Worm (Caenorhabditis elegans) whole organism, L2 larva: ENCODE data around the gene srlf-26.

Source experiments
- alr-1 ChIP-seq: fragments of 150-350 bp; optimal IDR thresholded peaks from 2 replicates; lab custom pipeline; 2014; ENCODE audit warnings: missing biosample characterization, missing genetic modification characterization
- ceh-16 ChIP-seq: fragments of 150-350 bp; optimal IDR thresholded peaks from 2 replicates; lab custom pipeline; 2014; ENCODE audit warnings: missing biosample characterization, missing genetic modification characterization
- egl-27 ChIP-seq: sonication (generic microtip); optimal IDR thresholded peaks from 3 replicates; lab custom pipeline; 2017; ENCODE audit warnings: missing biosample characterization, missing genetic modification reagents, missing genetic modification characterization
- elt-1 ChIP-seq: fragments of 150-350 bp; optimal IDR thresholded peaks from 2 replicates; lab custom pipeline; 2014; ENCODE audit warnings: missing biosample characterization, missing genetic modification characterization
- elt-3 ChIP-seq: sonication (generic microtip); optimal IDR thresholded peaks from 2 replicates; lab custom pipeline; 2017; ENCODE audit warnings: missing biosample characterization, missing genetic modification characterization
- fos-1 ChIP-seq: fragments of 150-350 bp; optimal IDR thresholded peaks from 2 replicates; lab custom pipeline; 2014; ENCODE audit warnings: missing biosample characterization, missing genetic modification characterization
- nhr-25 ChIP-seq: fragments of 150-350 bp; sonication (generic microtip); optimal IDR thresholded peaks from 3 replicates; lab custom pipeline; 2014; ENCODE audit warnings: missing biosample characterization, missing genetic modification characterization
- snpc-4 ChIP-seq: fragments of 150-350 bp; optimal IDR thresholded peaks from 2 replicates; lab custom pipeline; 2014; ENCODE audit warnings: missing biosample characterization, missing genetic modification characterization
- unc-62 ChIP-seq: fragments of 150-350 bp; optimal IDR thresholded peaks from 2 replicates; lab custom pipeline; 2014; ENCODE audit warnings: missing biosample characterization, missing genetic modification reagents, missing genetic modification characterization
- ztf-1 ChIP-seq: fragments of 200-800 bp; sonication (Bioruptor generic); conservative IDR thresholded peaks from 2 replicates; pipeline ENCODE4 v1.3.6; 2022; ENCODE audit warnings: missing genetic modification characterization, missing compliant biosample characterization

- TF ChIP-seq elt-1 (tag; lab: Kevin White, UChicago) (no peak), elt-3 (tag; lab: Kevin White, UChicago) (no peak), egl-27 (tag; lab: Kevin White, UChicago) (peak; percentile 60), unc-62 (GFP tag; lab: Kevin White, UChicago) (peak; percentile 72), snpc-4 (tag; lab: Kevin White, UChicago) (no peak), ztf-1 (GFP tag; lab: Robert Waterston, UW) (no peak), fos-1 (tag; lab: Kevin White, UChicago) (peak; percentile 63), alr-1 (tag; lab: Kevin White, UChicago) (no peak), nhr-25 (tag; lab: Kevin White, UChicago) (peak; percentile 63), ceh-16 (tag; lab: Kevin White, UChicago) (peak; percentile 99)
Observed at ce11 chrIV:13703828-13704425, 25.2 kb downstream of the srlf-26 start, which contains the start of gene tlp-1.
